Worm (Caenorhabditis elegans) whole organism, L1 larva: ENCODE results near the gene C07E3.9.

Experiments
- C04F5.9 ChIP-seq: sonication (generic microtip); optimal IDR thresholded peaks from 2 replicates; lab custom pipeline; 2016; ENCODE audit warnings: missing genetic modification characterization, missing compliant biosample characterization
- C16A3.4 ChIP-seq: fragments of 150-350 bp; optimal IDR thresholded peaks from 2 replicates; lab custom pipeline; 2014; ENCODE audit warnings: missing biosample characterization, missing genetic modification characterization
- C34B4.2 ChIP-seq: sonication (generic microtip); optimal IDR thresholded peaks from 2 replicates; lab custom pipeline; 2017; ENCODE audit warnings: mild to moderate bottlenecking, missing genetic modification characterization, missing compliant biosample characterization
- F16B12.6 ChIP-seq: fragments of 150-350 bp; optimal IDR thresholded peaks from 2 replicates; lab custom pipeline; 2014; ENCODE audit warnings: missing biosample characterization, missing genetic modification characterization
- alr-1 ChIP-seq: fragments of 200-800 bp; sonication (Bioruptor generic); optimal IDR thresholded peaks from 2 replicates; lab custom pipeline; 2018; ENCODE audit warnings: borderline replicate concordance, mild to moderate bottlenecking, missing genetic modification characterization, missing compliant biosample characterization
- aly-2 ChIP-seq: fragments of 150-350 bp; optimal IDR thresholded peaks from 2 replicates; lab custom pipeline; 2014; ENCODE audit warnings: missing biosample characterization, missing genetic modification characterization
- ama-1 ChIP-seq: fragments of 150-350 bp; optimal IDR thresholded peaks from 2 replicates; lab custom pipeline; 2014
- blmp-1 ChIP-seq: fragments of 150-350 bp; optimal IDR thresholded peaks from 2 replicates; lab custom pipeline; 2014; ENCODE audit warnings: missing biosample characterization, missing genetic modification characterization
- ceh-88 ChIP-seq: fragments of 200-800 bp; sonication (Bioruptor generic); IDR thresholded peaks from 2 replicates; pipeline ENCODE4 v1.3.6; 2022; ENCODE audit warnings: missing genetic modification characterization, missing compliant biosample characterization
- ces-1 ChIP-seq: fragments of 150-350 bp; optimal IDR thresholded peaks from 2 replicates; lab custom pipeline; 2014; ENCODE audit warnings: missing biosample characterization, missing genetic modification reagents, missing genetic modification characterization
- dpl-1 ChIP-seq, 3 experiments: fragments of 150-350 bp in 2 of 3; sonication (generic microtip) in 1 of 3; optimal IDR thresholded peaks; 2 replicates each; lab custom pipeline; 2014 to 2017; ENCODE audit warnings: missing biosample characterization in 3 of 3, missing genetic modification characterization in 3 of 3, missing genetic modification reagents in 3 of 3
- dsc-1 ChIP-seq: sonication (generic microtip); optimal IDR thresholded peaks from 2 replicates; lab custom pipeline; 2016; ENCODE audit warnings: mild to moderate bottlenecking, missing genetic modification characterization, missing compliant biosample characterization
- efl-3 ChIP-seq: fragments of 200-800 bp; sonication (Bioruptor generic); optimal IDR thresholded peaks from 2 replicates; lab custom pipeline; 2018; ENCODE audit warnings: mild to moderate bottlenecking, missing genetic modification characterization, missing compliant biosample characterization
- egl-13 ChIP-seq: sonication (generic microtip); optimal IDR thresholded peaks from 2 replicates; lab custom pipeline; 2016; ENCODE audit warnings: missing genotype, missing genetic modification reagents, missing genetic modification characterization, missing compliant biosample characterization
- egl-27 ChIP-seq, 2 experiments: fragments of 150-350 bp in 1 of 2; sonication (generic microtip); optimal IDR thresholded peaks; 3 replicates each; lab custom pipeline; 2017 to 2018; ENCODE audit warnings: missing biosample characterization in 2 of 2, missing genetic modification characterization in 2 of 2, missing genetic modification reagents in 2 of 2
- elt-2 ChIP-seq: sonication (generic microtip); optimal IDR thresholded peaks from 2 replicates; lab custom pipeline; 2016; ENCODE audit warnings: missing genetic modification characterization, mild to moderate bottlenecking, inconsistent platforms, missing compliant biosample characterization, missing genetic modification reagents
- elt-3 ChIP-seq, 6 experiments: fragments of 150-350 bp in 1 of 6; sonication (generic microtip); optimal IDR thresholded peaks; 2 replicates each; lab custom pipeline; 2017 to 2018; ENCODE audit warnings: missing biosample characterization in 6 of 6, missing genetic modification characterization in 6 of 6, inconsistent platforms in 1 of 6
- fkh-10 ChIP-seq: sonication (generic microtip); optimal IDR thresholded peaks from 2 replicates; lab custom pipeline; 2017; ENCODE audit warnings: missing biosample characterization, missing genetic modification reagents, missing genetic modification characterization
- fkh-4 ChIP-seq: sonication (generic microtip); optimal IDR thresholded peaks from 2 replicates; lab custom pipeline; 2016; ENCODE audit warnings: missing compliant biosample characterization, missing genetic modification characterization, borderline replicate concordance
- fos-1 ChIP-seq: fragments of 150-350 bp; optimal IDR thresholded peaks from 2 replicates; lab custom pipeline; 2014; ENCODE audit warnings: missing biosample characterization, missing genetic modification characterization
- hlh-4 ChIP-seq: sonication (generic microtip); optimal IDR thresholded peaks from 2 replicates; lab custom pipeline; 2016; ENCODE audit warnings: mild to moderate bottlenecking, missing genetic modification characterization, missing compliant biosample characterization
- irx-1 ChIP-seq: sonication (generic microtip); optimal IDR thresholded peaks from 2 replicates; lab custom pipeline; 2016; ENCODE audit warnings: missing genetic modification characterization, missing compliant biosample characterization
- isw-1 ChIP-seq: fragments of 200-800 bp; sonication (Bioruptor generic); IDR thresholded peaks from 2 replicates; pipeline ENCODE4 v1.3.6; 2022; ENCODE audit warnings: missing genetic modification characterization, missing compliant biosample characterization
- lin-13 ChIP-seq: fragments of 150-350 bp; optimal IDR thresholded peaks from 2 replicates; lab custom pipeline; 2014; ENCODE audit warnings: missing biosample characterization, missing genetic modification reagents, missing genetic modification characterization
- lin-14 ChIP-seq: fragments of 200-800 bp; sonication (Bioruptor generic); optimal IDR thresholded peaks from 2 replicates; lab custom pipeline; 2018; ENCODE audit warnings: mild to moderate bottlenecking, missing genetic modification characterization, moderate library complexity, missing compliant biosample characterization
- lin-15B ChIP-seq: fragments of 150-350 bp; sonication (generic microtip); optimal IDR thresholded peaks from 3 replicates; lab custom pipeline; 2014; ENCODE audit warnings: missing biosample characterization, missing genetic modification characterization
- lin-35 ChIP-seq, 2 experiments: fragments of 150-350 bp; optimal IDR thresholded peaks; 2 replicates each; lab custom pipeline; 2014; ENCODE audit warnings: missing biosample characterization in 2 of 2, missing genetic modification characterization in 2 of 2, missing genetic modification reagents in 2 of 2
- lir-3 ChIP-seq: sonication (generic microtip); optimal IDR thresholded peaks from 2 replicates; lab custom pipeline; 2016; ENCODE audit warnings: mild to moderate bottlenecking, missing genetic modification characterization, moderate library complexity, missing compliant biosample characterization; ENCODE audit not compliant: poor library complexity
- lsy-2 ChIP-seq, 2 experiments: fragments of 150-350 bp; optimal IDR thresholded peaks; 2 replicates each; lab custom pipeline; 2014; ENCODE audit warnings: missing biosample characterization in 2 of 2, missing genetic modification characterization in 2 of 2
- mab-9 ChIP-seq: fragments of 200-800 bp; sonication (Bioruptor generic); IDR thresholded peaks from 2 replicates; pipeline ENCODE4 v1.3.6; 2022; ENCODE audit warnings: missing genetic modification reagents, missing genetic modification characterization, missing compliant biosample characterization
- mef-2 ChIP-seq: fragments of 150-350 bp; optimal IDR thresholded peaks from 2 replicates; lab custom pipeline; 2014; ENCODE audit warnings: missing biosample characterization, missing genetic modification characterization
- mep-1 ChIP-seq: fragments of 150-350 bp; optimal IDR thresholded peaks from 2 replicates; lab custom pipeline; 2014; ENCODE audit warnings: missing biosample characterization, missing genetic modification characterization
- nhr-11 ChIP-seq: fragments of 150-350 bp; optimal IDR thresholded peaks from 2 replicates; lab custom pipeline; 2014; ENCODE audit warnings: missing biosample characterization, missing genetic modification characterization
- nhr-12 ChIP-seq: sonication (generic microtip); optimal IDR thresholded peaks from 2 replicates; lab custom pipeline; 2017; ENCODE audit warnings: missing biosample characterization, missing genetic modification characterization
- nhr-19 ChIP-seq: fragments of 200-800 bp; sonication (Bioruptor generic); conservative IDR thresholded peaks from 2 replicates; pipeline ENCODE4 v1.3.6; 2022; ENCODE audit warnings: missing genetic modification characterization, missing compliant biosample characterization
- nhr-237 ChIP-seq: fragments of 150-350 bp; optimal IDR thresholded peaks from 2 replicates; lab custom pipeline; 2014; ENCODE audit warnings: missing biosample characterization, missing genetic modification characterization
- nhr-28 ChIP-seq: fragments of 150-350 bp; optimal IDR thresholded peaks from 2 replicates; lab custom pipeline; 2014; ENCODE audit warnings: missing biosample characterization, missing genetic modification characterization
- nhr-71 ChIP-seq: sonication (generic microtip); optimal IDR thresholded peaks from 2 replicates; lab custom pipeline; 2016; ENCODE audit warnings: mild to moderate bottlenecking, missing genetic modification characterization, moderate library complexity, missing compliant biosample characterization
- nhr-76 ChIP-seq: sonication (generic microtip); optimal IDR thresholded peaks from 2 replicates; lab custom pipeline; 2017; ENCODE audit warnings: missing biosample characterization, missing genetic modification characterization
- nhr-84 ChIP-seq: sonication (generic microtip); optimal IDR thresholded peaks from 2 replicates; lab custom pipeline; 2017; ENCODE audit warnings: missing biosample characterization, missing genetic modification characterization
- pax-3 ChIP-seq: fragments of 200-800 bp; sonication (Bioruptor generic); optimal IDR thresholded peaks from 2 replicates; lab custom pipeline; 2018; ENCODE audit warnings: mild to moderate bottlenecking, missing genetic modification characterization, moderate library complexity, missing compliant biosample characterization
- pqm-1 ChIP-seq: sonication (generic microtip); optimal IDR thresholded peaks from 3 replicates; lab custom pipeline; 2017; ENCODE audit warnings: missing biosample characterization, missing genetic modification characterization
- snpc-4 ChIP-seq: fragments of 150-350 bp; optimal IDR thresholded peaks from 2 replicates; lab custom pipeline; 2014; ENCODE audit warnings: missing biosample characterization, missing genetic modification characterization
- snu-23 ChIP-seq: sonication (generic microtip); optimal IDR thresholded peaks from 2 replicates; lab custom pipeline; 2016; ENCODE audit warnings: missing genetic modification characterization, missing compliant biosample characterization
- sptf-1 ChIP-seq: fragments of 150-350 bp; optimal IDR thresholded peaks from 2 replicates; lab custom pipeline; 2014; ENCODE audit warnings: missing biosample characterization, missing genetic modification characterization
- swsn-7 ChIP-seq: sonication (generic microtip); optimal IDR thresholded peaks from 2 replicates; lab custom pipeline; 2016; ENCODE audit warnings: missing genetic modification characterization, missing compliant biosample characterization
- tbx-2 ChIP-seq: sonication (generic microtip); optimal IDR thresholded peaks from 2 replicates; lab custom pipeline; 2016; ENCODE audit warnings: missing genetic modification characterization, missing compliant biosample characterization
- tlp-1 ChIP-seq: fragments of 150-350 bp; optimal IDR thresholded peaks from 2 replicates; lab custom pipeline; 2014; ENCODE audit warnings: missing biosample characterization, missing genetic modification characterization
- unc-30 ChIP-seq: sonication (generic microtip); optimal IDR thresholded peaks from 2 replicates; lab custom pipeline; 2017; ENCODE audit warnings: missing biosample characterization, missing genetic modification characterization
- unc-62 ChIP-seq: fragments of 150-350 bp; optimal IDR thresholded peaks from 2 replicates; lab custom pipeline; 2014; ENCODE audit warnings: missing biosample characterization, missing genetic modification reagents, missing genetic modification characterization
- unc-86 ChIP-seq: sonication (generic microtip); optimal IDR thresholded peaks from 2 replicates; lab custom pipeline; 2016; ENCODE audit warnings: missing genetic modification characterization, missing compliant biosample characterization
- unc-98 ChIP-seq: fragments of 200-800 bp; sonication (Bioruptor generic); IDR thresholded peaks from 2 replicates; pipeline ENCODE4 v1.3.6; 2022; ENCODE audit warnings: missing genetic modification characterization, missing compliant biosample characterization
- xbp-1 ChIP-seq: sonication (generic microtip); optimal IDR thresholded peaks from 2 replicates; lab custom pipeline; 2016; ENCODE audit warnings: missing genetic modification characterization, missing compliant biosample characterization
- ztf-11 ChIP-seq, 2 experiments: sonication (generic microtip); optimal IDR thresholded peaks; 2 replicates each; lab custom pipeline; 2016 to 2017; ENCODE audit warnings: missing genetic modification characterization in 2 of 2, missing biosample characterization in 1 of 2, missing compliant biosample characterization in 1 of 2
- ztf-4 ChIP-seq: fragments of 150-350 bp; optimal IDR thresholded peaks from 2 replicates; lab custom pipeline; 2014; ENCODE audit warnings: missing biosample characterization, missing genetic modification characterization

The C07E3.9 gene

ce11 chrII:10350487-10350886, at the start of gene C07E3.9:
Gene C07E3.9 (plus strand): TSS chrII:10350756.
- TF ChIP-seq ama-1 (lab: Kevin White, UChicago): no peak
- peak in 1 of 6 experiments; percentile 21 for TF ChIP-seq elt-3 (tag; optimal IDR thresholded peaks at IDR 0.05; lab: Kevin White, UChicago)
- peak; percentile 50 for TF ChIP-seq snu-23 (GFP tag; lab: Kevin White, UChicago)
- no peak for TF ChIP-seq sptf-1 (tag; lab: Kevin White, UChicago)
- TF ChIP-seq C04F5.9 (tag; lab: Kevin White, UChicago): no peak
- TF ChIP-seq nhr-71 (tag; lab: Kevin White, UChicago): peak; percentile 11
- no peak; the same call in 1 of the 2 replicates for TF ChIP-seq nhr-19 (GFP tag; lab: Robert Waterston, UW)
- no peak for TF ChIP-seq alr-1 (tag; lab: Kevin White, UChicago)
- TF ChIP-seq blmp-1 (tag; lab: Kevin White, UChicago): peak; percentile 18
- peak; percentile 94 to 98 for TF ChIP-seq lin-35 (GFP tag; optimal IDR thresholded peaks at IDR 0.05; lab: Kevin White, UChicago)
- no peak for TF ChIP-seq efl-3 (GFP tag; lab: Kevin White, UChicago)
- 0 out of 2 replicates have a peak, but pooled peaks have one; percentile 8 for TF ChIP-seq isw-1
- TF ChIP-seq nhr-11: no peak
- peak; percentile 41 for TF ChIP-seq C16A3.4 (tag; lab: Kevin White, UChicago)
- no peak for TF ChIP-seq mep-1 (tag; lab: Kevin White, UChicago)
- no peak for TF ChIP-seq lin-13 (GFP tag; lab: Kevin White, UChicago)
- TF ChIP-seq tlp-1 (tag; lab: Kevin White, UChicago): no peak
- TF ChIP-seq dpl-1 (GFP tag; optimal IDR thresholded peaks at IDR 0.05; lab: Kevin White, UChicago): peak; percentile 90 to 96 (median 93)
- TF ChIP-seq nhr-237: no peak
- TF ChIP-seq mef-2 (tag; lab: Kevin White, UChicago): no peak
- no peak for TF ChIP-seq nhr-28
- no peak for TF ChIP-seq pqm-1 (tag; lab: Kevin White, UChicago)
- TF ChIP-seq xbp-1 (tag; lab: Kevin White, UChicago): peak; percentile 28
- TF ChIP-seq F16B12.6 (tag; lab: Kevin White, UChicago): peak; percentile 33
- TF ChIP-seq dsc-1 (tag; lab: Kevin White, UChicago): no peak
- no peak for TF ChIP-seq tbx-2 (tag; lab: Kevin White, UChicago)
- peak; percentile 39; the same call in 1 of the 2 replicates for TF ChIP-seq mab-9 (GFP tag; lab: Robert Waterston, UW)
- no peak for TF ChIP-seq egl-27 (tag; optimal IDR thresholded peaks at IDR 0.05; lab: Kevin White, UChicago)
- TF ChIP-seq unc-62 (GFP tag; lab: Kevin White, UChicago): no peak
- no peak for TF ChIP-seq hlh-4 (tag; lab: Kevin White, UChicago)
- no peak for TF ChIP-seq lin-14 (GFP tag; lab: Kevin White, UChicago)
- no peak for TF ChIP-seq pax-3 (tag; lab: Kevin White, UChicago)
- peak; percentile 41 for TF ChIP-seq lin-15B (tag; lab: Kevin White, UChicago)
- TF ChIP-seq fos-1 (tag; lab: Kevin White, UChicago): peak; percentile 28
- TF ChIP-seq unc-30 (tag; lab: Kevin White, UChicago): no peak
- no peak for TF ChIP-seq ceh-88 (GFP tag; lab: Robert Waterston, UW)
- no peak for TF ChIP-seq snpc-4 (tag; lab: Kevin White, UChicago)
- no peak for TF ChIP-seq nhr-76 (tag; lab: Kevin White, UChicago)
- TF ChIP-seq ces-1 (GFP tag; lab: Kevin White, UChicago): no peak
- TF ChIP-seq egl-13 (tag; lab: Kevin White, UChicago): no peak
- TF ChIP-seq lir-3 (tag; lab: Kevin White, UChicago): no peak
- no peak for TF ChIP-seq fkh-10
- no peak for TF ChIP-seq elt-2 (tag; lab: Kevin White, UChicago)
- no peak for TF ChIP-seq unc-86 (tag; lab: Kevin White, UChicago)
- TF ChIP-seq unc-98: no peak
- TF ChIP-seq ztf-11 (tag; optimal IDR thresholded peaks at IDR 0.05; lab: Kevin White, UChicago): no peak
- no peak for TF ChIP-seq ztf-4 (tag; lab: Kevin White, UChicago)
- TF ChIP-seq aly-2 (tag; lab: Kevin White, UChicago): no peak
- TF ChIP-seq nhr-12 (tag; lab: Kevin White, UChicago): no peak
- TF ChIP-seq fkh-4 (tag; lab: Kevin White, UChicago): no peak
- TF ChIP-seq swsn-7 (tag; lab: Kevin White, UChicago): no peak
- peak; percentile 27 to 81 for TF ChIP-seq lsy-2 (tag; optimal IDR thresholded peaks at IDR 0.05; lab: Kevin White, UChicago)
- TF ChIP-seq nhr-84 (tag; lab: Kevin White, UChicago): no peak
- no peak for TF ChIP-seq C34B4.2 (tag; lab: Kevin White, UChicago)
- no peak for TF ChIP-seq irx-1 (tag; lab: Kevin White, UChicago)
